Worm (Caenorhabditis elegans) whole organism, L1 larva: ENCODE data around the gene asp-13.

Experiments
- C34B4.2 ChIP-seq: sonication (generic microtip); optimal IDR thresholded peaks from 2 replicates; lab custom pipeline; 2017; ENCODE audit warnings: mild to moderate bottlenecking, missing genetic modification characterization, missing compliant biosample characterization
- aha-1 ChIP-seq: fragments of 150-350 bp; optimal IDR thresholded peaks from 2 replicates; lab custom pipeline; 2014; ENCODE audit warnings: missing biosample characterization, missing genetic modification characterization
- aly-2 ChIP-seq: fragments of 150-350 bp; optimal IDR thresholded peaks from 2 replicates; lab custom pipeline; 2014; ENCODE audit warnings: missing biosample characterization, missing genetic modification characterization
- blmp-1 ChIP-seq: fragments of 150-350 bp; optimal IDR thresholded peaks from 2 replicates; lab custom pipeline; 2014; ENCODE audit warnings: missing biosample characterization, missing genetic modification characterization
- ceh-63 ChIP-seq: fragments of 200-800 bp; sonication (Bioruptor generic); optimal IDR thresholded peaks from 2 replicates; lab custom pipeline; 2018; ENCODE audit warnings: mild to moderate bottlenecking, missing genetic modification characterization, missing compliant biosample characterization
- ceh-82 ChIP-seq, 3 experiments: fragments of 150-350 bp in 1 of 3; sonication (generic microtip) in 2 of 3; optimal IDR thresholded peaks; 2 replicates each; lab custom pipeline; 2014 to 2017; ENCODE audit warnings: missing biosample characterization in 3 of 3, missing genetic modification characterization in 3 of 3
- ces-1 ChIP-seq: fragments of 150-350 bp; optimal IDR thresholded peaks from 2 replicates; lab custom pipeline; 2014; ENCODE audit warnings: missing biosample characterization, missing genetic modification reagents, missing genetic modification characterization
- dsc-1 ChIP-seq: sonication (generic microtip); optimal IDR thresholded peaks from 2 replicates; lab custom pipeline; 2016; ENCODE audit warnings: mild to moderate bottlenecking, missing genetic modification characterization, missing compliant biosample characterization
- efl-1 ChIP-seq, 4 experiments: fragments of 150-350 bp; optimal IDR thresholded peaks in 3 of 4; peaks in 1 of 4; 1 replicate in 1 of 4; 2 replicates in 3 of 4; lab custom pipeline; 2014; ENCODE audit warnings: missing biosample characterization in 2 of 4, missing genetic modification characterization in 2 of 4, missing genetic modification reagents in 2 of 4
- elt-3 ChIP-seq, 6 experiments: fragments of 150-350 bp in 1 of 6; sonication (generic microtip); optimal IDR thresholded peaks; 2 replicates each; lab custom pipeline; 2017 to 2018; ENCODE audit warnings: missing biosample characterization in 6 of 6, missing genetic modification characterization in 6 of 6, inconsistent platforms in 1 of 6
- fkh-10 ChIP-seq: sonication (generic microtip); optimal IDR thresholded peaks from 2 replicates; lab custom pipeline; 2017; ENCODE audit warnings: missing biosample characterization, missing genetic modification reagents, missing genetic modification characterization
- fkh-4 ChIP-seq: sonication (generic microtip); optimal IDR thresholded peaks from 2 replicates; lab custom pipeline; 2016; ENCODE audit warnings: missing compliant biosample characterization, missing genetic modification characterization, borderline replicate concordance
- hlh-17 ChIP-seq: fragments of 200-800 bp; sonication (Bioruptor generic); optimal IDR thresholded peaks from 2 replicates; lab custom pipeline; 2018; ENCODE audit warnings: missing genetic modification characterization, mild to moderate bottlenecking, missing compliant biosample characterization, moderate library complexity, borderline replicate concordance
- irx-1 ChIP-seq: sonication (generic microtip); optimal IDR thresholded peaks from 2 replicates; lab custom pipeline; 2016; ENCODE audit warnings: missing genetic modification characterization, missing compliant biosample characterization
- isw-1 ChIP-seq: fragments of 200-800 bp; sonication (Bioruptor generic); IDR thresholded peaks from 2 replicates; pipeline ENCODE4 v1.3.6; 2022; ENCODE audit warnings: missing genetic modification characterization, missing compliant biosample characterization
- lin-14 ChIP-seq: fragments of 200-800 bp; sonication (Bioruptor generic); optimal IDR thresholded peaks from 2 replicates; lab custom pipeline; 2018; ENCODE audit warnings: mild to moderate bottlenecking, missing genetic modification characterization, moderate library complexity, missing compliant biosample characterization
- lin-39 ChIP-seq: fragments of 150-350 bp; optimal IDR thresholded peaks from 2 replicates; lab custom pipeline; 2014; ENCODE audit warnings: missing biosample characterization, missing genetic modification reagents, missing genetic modification characterization
- lsy-2 ChIP-seq, 2 experiments: fragments of 150-350 bp; optimal IDR thresholded peaks; 2 replicates each; lab custom pipeline; 2014; ENCODE audit warnings: missing biosample characterization in 2 of 2, missing genetic modification characterization in 2 of 2
- mdl-1 ChIP-seq, 2 experiments: fragments of 150-350 bp; optimal IDR thresholded peaks; 2 replicates each; lab custom pipeline; 2014 to 2017; ENCODE audit warnings: missing biosample characterization in 2 of 2, missing genetic modification characterization in 2 of 2, inconsistent platforms in 1 of 2
- nhr-12 ChIP-seq: sonication (generic microtip); optimal IDR thresholded peaks from 2 replicates; lab custom pipeline; 2017; ENCODE audit warnings: missing biosample characterization, missing genetic modification characterization
- nhr-20 ChIP-seq: sonication (generic microtip); optimal IDR thresholded peaks from 2 replicates; lab custom pipeline; 2016; ENCODE audit warnings: mild to moderate bottlenecking, missing genetic modification characterization, missing compliant biosample characterization
- nhr-71 ChIP-seq: sonication (generic microtip); optimal IDR thresholded peaks from 2 replicates; lab custom pipeline; 2016; ENCODE audit warnings: mild to moderate bottlenecking, missing genetic modification characterization, moderate library complexity, missing compliant biosample characterization
- nhr-76 ChIP-seq: sonication (generic microtip); optimal IDR thresholded peaks from 2 replicates; lab custom pipeline; 2017; ENCODE audit warnings: missing biosample characterization, missing genetic modification characterization
- nhr-85 ChIP-seq: sonication (generic microtip); peaks from one replicate; lab custom pipeline; 2016; ENCODE audit warnings: missing genetic modification characterization, inconsistent platforms, missing compliant biosample characterization
- nhr-90 ChIP-seq: sonication (generic microtip); optimal IDR thresholded peaks from 2 replicates; lab custom pipeline; 2016; ENCODE audit warnings: mild to moderate bottlenecking, missing genetic modification characterization, missing compliant biosample characterization; ENCODE audit not compliant: poor library complexity
- pag-3 ChIP-seq: sonication (generic microtip); optimal IDR thresholded peaks from 2 replicates; lab custom pipeline; 2017; ENCODE audit warnings: missing genetic modification characterization, mild to moderate bottlenecking, missing compliant biosample characterization, antibody characterized with exemption, borderline replicate concordance; ENCODE audit not compliant: insufficient read depth
- pax-3 ChIP-seq: fragments of 200-800 bp; sonication (Bioruptor generic); optimal IDR thresholded peaks from 2 replicates; lab custom pipeline; 2018; ENCODE audit warnings: mild to moderate bottlenecking, missing genetic modification characterization, moderate library complexity, missing compliant biosample characterization
- pqm-1 ChIP-seq: sonication (generic microtip); optimal IDR thresholded peaks from 3 replicates; lab custom pipeline; 2017; ENCODE audit warnings: missing biosample characterization, missing genetic modification characterization
- snpc-4 ChIP-seq: fragments of 150-350 bp; optimal IDR thresholded peaks from 2 replicates; lab custom pipeline; 2014; ENCODE audit warnings: missing biosample characterization, missing genetic modification characterization
- sup-37 ChIP-seq: fragments of 200-800 bp; sonication (Bioruptor generic); optimal IDR thresholded peaks from 2 replicates; lab custom pipeline; 2018; ENCODE audit warnings: mild to moderate bottlenecking, missing genetic modification characterization, missing compliant biosample characterization
- unc-86 ChIP-seq: sonication (generic microtip); optimal IDR thresholded peaks from 2 replicates; lab custom pipeline; 2016; ENCODE audit warnings: missing genetic modification characterization, missing compliant biosample characterization
- xbp-1 ChIP-seq: sonication (generic microtip); optimal IDR thresholded peaks from 2 replicates; lab custom pipeline; 2016; ENCODE audit warnings: missing genetic modification characterization, missing compliant biosample characterization
- ztf-11 ChIP-seq, 2 experiments: sonication (generic microtip); optimal IDR thresholded peaks; 2 replicates each; lab custom pipeline; 2016 to 2017; ENCODE audit warnings: missing genetic modification characterization in 2 of 2, missing biosample characterization in 1 of 2, missing compliant biosample characterization in 1 of 2

The asp-13 gene

DNA sequence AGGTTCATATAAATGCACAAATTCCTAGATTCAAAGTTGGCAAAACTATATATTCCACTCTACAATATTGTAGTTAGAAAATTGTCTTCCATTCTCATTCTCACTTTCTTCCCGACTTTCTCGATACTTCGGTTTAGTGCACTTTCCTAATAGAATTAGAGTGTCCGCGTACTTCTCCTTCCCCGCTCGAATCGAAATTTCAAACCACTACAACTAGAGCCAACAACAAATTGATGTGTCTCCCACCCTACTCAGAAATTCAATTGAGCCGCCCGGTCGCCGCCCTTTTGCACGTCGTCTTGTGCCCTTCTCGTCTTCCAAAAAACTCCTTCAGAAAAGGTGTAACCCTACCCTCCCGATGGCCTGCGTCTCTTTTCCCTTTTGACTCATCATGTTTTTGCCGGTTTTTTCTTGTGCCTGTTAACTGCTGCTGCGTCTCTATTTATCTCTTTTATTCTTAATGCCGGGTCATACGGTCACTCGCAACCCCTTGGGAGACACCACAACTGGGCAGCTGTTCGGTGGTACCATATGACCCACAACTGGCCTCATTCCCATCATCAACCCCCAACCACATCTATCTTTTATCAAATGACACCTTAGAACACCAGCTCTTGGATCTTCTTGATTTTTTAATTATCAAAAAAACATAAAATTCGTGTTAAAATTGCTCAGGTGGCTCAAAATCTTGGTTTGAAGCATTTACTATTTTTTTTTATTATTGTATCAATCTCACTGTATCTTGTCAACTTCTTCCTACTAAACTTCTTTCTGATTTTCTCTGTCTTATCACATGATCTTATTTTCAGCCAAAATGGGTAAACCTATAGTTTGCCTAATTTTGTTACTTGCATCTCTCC lies 48.7 kb downstream of the asp-13 start, which contains the start of gene tag-196 (continued):
- TF ChIP-seq blmp-1 (tag; lab: Kevin White, UChicago): no peak
- TF ChIP-seq nhr-76: no peak
- no peak for TF ChIP-seq nhr-12
- TF ChIP-seq unc-86: no peak
- TF ChIP-seq pag-3 (tag; lab: Kevin White, UChicago): peak; percentile 44
- TF ChIP-seq mdl-1 (tag; optimal IDR thresholded peaks at IDR 0.05; lab: Kevin White, UChicago): peak in 1 of 2 experiments; percentile 18
- no peak for TF ChIP-seq aha-1 (tag; lab: Kevin White, UChicago)
- no peak for TF ChIP-seq ces-1 (GFP tag; lab: Kevin White, UChicago)
- TF ChIP-seq irx-1 (tag; lab: Kevin White, UChicago): no peak

DNA sequence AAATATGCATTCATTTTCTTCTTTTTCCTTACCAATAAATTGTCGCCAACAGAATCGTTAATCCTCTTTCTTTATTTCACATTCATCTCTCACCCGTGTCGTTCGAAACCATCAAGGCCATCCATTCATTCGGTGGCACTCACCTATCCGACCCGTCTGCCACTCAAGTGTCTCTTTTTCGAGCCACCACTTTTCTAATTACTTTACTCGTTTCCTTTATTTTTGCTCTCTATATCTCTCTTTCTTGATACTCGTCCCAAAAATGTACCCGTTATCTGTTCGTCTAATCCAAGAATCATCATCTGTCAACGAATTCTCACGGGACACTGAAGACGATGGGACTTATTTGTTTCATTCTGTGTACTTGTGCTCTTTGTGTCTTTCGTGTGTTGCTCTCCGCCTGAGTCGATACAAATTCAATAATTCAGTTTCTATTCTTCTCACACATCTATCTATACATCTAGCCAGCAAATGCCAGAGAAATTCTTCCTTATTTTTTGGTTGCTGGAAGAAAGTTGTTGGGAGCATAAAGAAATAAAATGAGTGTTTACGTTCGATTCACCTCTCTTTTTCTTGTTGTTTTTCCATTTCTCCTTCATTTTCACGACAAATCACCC lies 50.2 kb downstream of the asp-13 start:
- TF ChIP-seq hlh-17 (GFP tag; lab: Kevin White, UChicago): no peak
- no peak for TF ChIP-seq pax-3
- TF ChIP-seq lsy-2 (tag; optimal IDR thresholded peaks at IDR 0.05; lab: Kevin White, UChicago): no peak
- no peak for TF ChIP-seq ceh-63 (GFP tag; lab: Kevin White, UChicago)
- no peak for TF ChIP-seq isw-1 (GFP tag; lab: Robert Waterston, UW)
- TF ChIP-seq efl-1 (optimal IDR thresholded peaks at IDR 0.05; lab: Kevin White, UChicago): no peak
- peak in 1 of 2 experiments; percentile 75 for TF ChIP-seq efl-1 (GFP tag; optimal IDR thresholded peaks at IDR 0.05 in 1 of 2; lab: Kevin White, UChicago)
- TF ChIP-seq dsc-1 (tag; lab: Kevin White, UChicago): no peak
- no peak for TF ChIP-seq pqm-1 (tag; lab: Kevin White, UChicago)
- TF ChIP-seq blmp-1 (tag; lab: Kevin White, UChicago): peak; percentile 23
- no peak for TF ChIP-seq fkh-4 (tag; lab: Kevin White, UChicago)
- TF ChIP-seq fkh-10: peak; percentile 5
- TF ChIP-seq aly-2 (tag; lab: Kevin White, UChicago): no peak
- TF ChIP-seq nhr-90: no peak
- TF ChIP-seq elt-3 (tag; optimal IDR thresholded peaks at IDR 0.05; lab: Kevin White, UChicago): no peak
- TF ChIP-seq xbp-1 (tag; lab: Kevin White, UChicago): no peak
- no peak for TF ChIP-seq C34B4.2 (tag; lab: Kevin White, UChicago)
- TF ChIP-seq snpc-4 (tag; lab: Kevin White, UChicago): no peak
- TF ChIP-seq sup-37 (GFP tag; lab: Kevin White, UChicago): no peak
- TF ChIP-seq ceh-82 (tag; optimal IDR thresholded peaks at IDR 0.05; lab: Kevin White, UChicago): no peak
- TF ChIP-seq nhr-71 (tag; lab: Kevin White, UChicago): no peak
- no peak for TF ChIP-seq nhr-20 (tag; lab: Kevin White, UChicago)
- TF ChIP-seq irx-1 (tag; lab: Kevin White, UChicago): no peak
- TF ChIP-seq lin-14 (GFP tag; lab: Kevin White, UChicago): peak; percentile 38
- TF ChIP-seq lin-39: no peak
- TF ChIP-seq nhr-85 (tag; lab: Kevin White, UChicago): peak; percentile 25
- no peak for TF ChIP-seq ztf-11 (tag; optimal IDR thresholded peaks at IDR 0.05; lab: Kevin White, UChicago)
